Worm (Caenorhabditis elegans): Measurements from ENCODE around the gene fbxa-42.

Gene fbxa-42

ce11 chrIII:2224478-2224877 is 36.8 kb downstream of the fbxa-42 start, which contains the start of gene fbxa-38:
fbxa-38 (plus strand) TSS chrIII:2224672.
- no peak for TF ChIP-seq unc-62 (GFP tag; optimal IDR thresholded peaks at IDR 0.05)

- TF ChIP-seq unc-62 (GFP tag; optimal IDR thresholded peaks at IDR 0.05), result no peak
Measured at ce11 chrIII:2223932-2224331, 37.3 kb downstream of the fbxa-42 start, which contains the start of gene srd-65. srd-65 (minus strand) TSS chrIII:2224032.

ce11 chrIII:2219408-2219807 is 41.8 kb downstream of the fbxa-42 start, which contains the start of gene fbxa-12:
fbxa-12 (plus strand) TSS chrIII:2219708.
- no peak for TF ChIP-seq unc-62 (GFP tag; optimal IDR thresholded peaks at IDR 0.05)

ce11 chrIII:2212343-2212742 is 48.9 kb downstream of the fbxa-42 start:
- TF ChIP-seq unc-62 (GFP tag; optimal IDR thresholded peaks at IDR 0.05), result no peak

ce11 chrIII:2211120-2211519 is 50.1 kb downstream of the fbxa-42 start, which contains the start of gene C39B5.14:
C39B5.14 (plus strand) TSS chrIII:2211420.
- TF ChIP-seq unc-62 (GFP tag; optimal IDR thresholded peaks at IDR 0.05), result no peak

ce11 chrIII:2210601-2211000 is 50.7 kb downstream of the fbxa-42 start:
- TF ChIP-seq unc-62 (GFP tag; optimal IDR thresholded peaks at IDR 0.05), result no peak
